Fruit fly (Drosophila melanogaster): Measurements from ENCODE around the gene Ccp84Ag.

Ccp84Ag gene

dm6 chr3R:6663289-6663666, 23.2 kb upstream of the Ccp84Ag start:
- no peak for TF ChIP-seq Mnt (GFP tag; optimal IDR thresholded peaks at IDR 0.05)
- TF ChIP-seq tj (GFP tag; optimal IDR thresholded peaks at IDR 0.05) = no peak
- no peak for TF ChIP-seq cic (GFP tag; optimal IDR thresholded peaks at IDR 0.05)
- TF ChIP-seq pad (GFP tag; optimal IDR thresholded peaks at IDR 0.05) = no peak
- TF ChIP-seq CG33017 (tag; optimal IDR thresholded peaks at IDR 0.05) = no peak
- no peak for TF ChIP-seq Crg-1 (GFP tag; optimal IDR thresholded peaks at IDR 0.05)
- no peak for TF ChIP-seq Hr96 (GFP tag; optimal IDR thresholded peaks at IDR 0.05)

- TF ChIP-seq bab1 (GFP tag; optimal IDR thresholded peaks at IDR 0.05) (no peak), Clk (GFP tag; optimal IDR thresholded peaks at IDR 0.05) (no peak), CG1620 (GFP tag; optimal IDR thresholded peaks at IDR 0.05) (no peak), Hr96 (GFP tag; optimal IDR thresholded peaks at IDR 0.05) (no peak), toe (GFP tag; optimal IDR thresholded peaks at IDR 0.05) (no peak), CG7101 (tag; optimal IDR thresholded peaks at IDR 0.05) (no peak), Crg-1 (GFP tag; optimal IDR thresholded peaks at IDR 0.05) (no peak), CG14711 (tag; optimal IDR thresholded peaks at IDR 0.05) (no peak), kay (GFP tag; ENCODE audit: borderline replicate concordance) (no peak), CG33017 (tag; optimal IDR thresholded peaks at IDR 0.05) (no peak), CG11617 (GFP tag; optimal IDR thresholded peaks at IDR 0.05) (no peak), ovo (GFP tag; optimal IDR thresholded peaks at IDR 0.05) (no peak), CG5204 (GFP tag; optimal IDR thresholded peaks at IDR 0.05) (no peak)
Measured at dm6 chr3R:6664371-6665116, 22.0 kb upstream of the Ccp84Ag start.

dm6 chr3R:6665117-6665654, 21.3 kb upstream of the Ccp84Ag start:
- TF ChIP-seq CG5204 (GFP tag; optimal IDR thresholded peaks at IDR 0.05) (no peak), CG7101 (tag; optimal IDR thresholded peaks at IDR 0.05) (no peak), Crg-1 (GFP tag; optimal IDR thresholded peaks at IDR 0.05) (no peak), cnc (optimal IDR thresholded peaks at IDR 0.05) (no peak), CG11617 (GFP tag; optimal IDR thresholded peaks at IDR 0.05) (no peak), cic (GFP tag; optimal IDR thresholded peaks at IDR 0.05) (no peak), Mnt (GFP tag; optimal IDR thresholded peaks at IDR 0.05) (no peak), CG14711 (tag; optimal IDR thresholded peaks at IDR 0.05) (no peak), Hr96 (GFP tag; optimal IDR thresholded peaks at IDR 0.05) (no peak), pad (GFP tag; optimal IDR thresholded peaks at IDR 0.05) (no peak), tj (GFP tag; optimal IDR thresholded peaks at IDR 0.05) (no peak), CG7045 (GFP tag; optimal IDR thresholded peaks at IDR 0.05) (no peak), kay (GFP tag; ENCODE audit: borderline replicate concordance) (no peak)

- TF ChIP-seq CG14711 (tag; optimal IDR thresholded peaks at IDR 0.05) (no peak), Clk (GFP tag; optimal IDR thresholded peaks at IDR 0.05) (no peak), Crg-1 (GFP tag; optimal IDR thresholded peaks at IDR 0.05) (no peak), CG7045 (GFP tag; optimal IDR thresholded peaks at IDR 0.05) (no peak), CG5204 (GFP tag; optimal IDR thresholded peaks at IDR 0.05) (no peak), CG33017 (tag; optimal IDR thresholded peaks at IDR 0.05) (no peak), CG1620 (GFP tag; optimal IDR thresholded peaks at IDR 0.05) (no peak), Hr96 (GFP tag; optimal IDR thresholded peaks at IDR 0.05) (no peak), pad (GFP tag; optimal IDR thresholded peaks at IDR 0.05) (no peak), Mnt (GFP tag; optimal IDR thresholded peaks at IDR 0.05) (no peak), kay (GFP tag; ENCODE audit: borderline replicate concordance) (no peak), tj (GFP tag; optimal IDR thresholded peaks at IDR 0.05) (no peak), bab1 (GFP tag; optimal IDR thresholded peaks at IDR 0.05) (no peak), CG7101 (tag; optimal IDR thresholded peaks at IDR 0.05) (no peak), CG11617 (GFP tag; optimal IDR thresholded peaks at IDR 0.05) (no peak), CG12768 (GFP tag; optimal IDR thresholded peaks at IDR 0.05) (no peak), toe (GFP tag; optimal IDR thresholded peaks at IDR 0.05) (no peak), cnc (optimal IDR thresholded peaks at IDR 0.05) (no peak), cic (GFP tag; optimal IDR thresholded peaks at IDR 0.05) (no peak), ovo (GFP tag; optimal IDR thresholded peaks at IDR 0.05) (no peak)
Measured at dm6 chr3R:6667245-6667644, 19.3 kb upstream of the Ccp84Ag start.

dm6 chr3R:6668234-6668633, 18.3 kb upstream of the Ccp84Ag start:
- TF ChIP-seq CG5204 (GFP tag; optimal IDR thresholded peaks at IDR 0.05) (no peak), CG33017 (tag; optimal IDR thresholded peaks at IDR 0.05) (no peak), cic (GFP tag; optimal IDR thresholded peaks at IDR 0.05) (no peak), kay (GFP tag; ENCODE audit: borderline replicate concordance) (no peak), pad (GFP tag; optimal IDR thresholded peaks at IDR 0.05) (no peak), tj (GFP tag; optimal IDR thresholded peaks at IDR 0.05) (no peak), cnc (optimal IDR thresholded peaks at IDR 0.05) (no peak), CG7045 (GFP tag; optimal IDR thresholded peaks at IDR 0.05) (no peak), CG1620 (GFP tag; optimal IDR thresholded peaks at IDR 0.05) (no peak), CG12768 (GFP tag; optimal IDR thresholded peaks at IDR 0.05) (no peak)

- no peak for TF ChIP-seq cic (GFP tag; optimal IDR thresholded peaks at IDR 0.05)
- no peak for TF ChIP-seq Crg-1 (GFP tag; optimal IDR thresholded peaks at IDR 0.05)
- TF ChIP-seq CG7045 (GFP tag; optimal IDR thresholded peaks at IDR 0.05) = no peak
- TF ChIP-seq CG1620 (GFP tag; optimal IDR thresholded peaks at IDR 0.05) = no peak
- no peak for TF ChIP-seq pad (GFP tag; optimal IDR thresholded peaks at IDR 0.05)
- TF ChIP-seq ovo (GFP tag; optimal IDR thresholded peaks at IDR 0.05) = no peak
- TF ChIP-seq CG12768 (GFP tag; optimal IDR thresholded peaks at IDR 0.05) = no peak
- TF ChIP-seq toe (GFP tag; optimal IDR thresholded peaks at IDR 0.05) = no peak
- TF ChIP-seq CG11617 (GFP tag; optimal IDR thresholded peaks at IDR 0.05) = no peak
- no peak for TF ChIP-seq CG14711 (tag; optimal IDR thresholded peaks at IDR 0.05)
- TF ChIP-seq Hr96 (GFP tag; optimal IDR thresholded peaks at IDR 0.05) = no peak
- no peak for TF ChIP-seq CG5204 (GFP tag; optimal IDR thresholded peaks at IDR 0.05)
Measured at dm6 chr3R:6672303-6673007, 14.1 kb upstream of the Ccp84Ag start.
